Fruit fly (Drosophila melanogaster) whole organism, embryonic: Measurements from ENCODE around the gene GC.

Source experiments
- Antp ChIP-seq: fragments of 200-800 bp; sonication (Bioruptor generic); optimal IDR thresholded peaks from 3 replicates; lab custom pipeline; 2016; ENCODE audit warnings: missing biosample characterization, missing genetic modification characterization
- CG10147 ChIP-seq: fragments of 200-800 bp; sonication (Bioruptor generic); optimal IDR thresholded peaks from 2 replicates; lab custom pipeline; 2019; ENCODE audit warnings: missing biosample characterization, mild to moderate bottlenecking, missing genetic modification characterization, moderate library complexity
- CG10565 ChIP-seq: fragments of 200-800 bp; sonication (Bioruptor generic); optimal IDR thresholded peaks from 3 replicates; lab custom pipeline; 2016; ENCODE audit warnings: missing biosample characterization, mild to moderate bottlenecking, missing genetic modification characterization
- CG12155 ChIP-seq: fragments of 200-800 bp; sonication (Bioruptor generic); optimal IDR thresholded peaks from 3 replicates; lab custom pipeline; 2016; ENCODE audit warnings: missing biosample characterization, missing genetic modification characterization
- CG12219 ChIP-seq: fragments of 200-800 bp; sonication (Bioruptor generic); optimal IDR thresholded peaks from 3 replicates; lab custom pipeline; 2018; ENCODE audit warnings: missing biosample characterization, mild to moderate bottlenecking, missing genetic modification characterization
- CG12769 ChIP-seq: fragments of 200-800 bp; sonication (Bioruptor generic); optimal IDR thresholded peaks from 2 replicates; lab custom pipeline; 2019; ENCODE audit warnings: missing biosample characterization, mild to moderate bottlenecking, missing genetic modification characterization, moderate library complexity
- CG14965 ChIP-seq: fragments of 200-800 bp; sonication (Bioruptor generic); optimal IDR thresholded peaks from 2 replicates; lab custom pipeline; 2016; ENCODE audit warnings: missing biosample characterization, missing genetic modification characterization, borderline replicate concordance
- CG1647 ChIP-seq: fragments of 200-800 bp; sonication (Bioruptor generic); optimal IDR thresholded peaks from 3 replicates; lab custom pipeline; 2016; ENCODE audit warnings: missing biosample characterization, missing genetic modification characterization
- CG17186 ChIP-seq: fragments of 200-800 bp; sonication (Bioruptor generic); optimal IDR thresholded peaks from 3 replicates; lab custom pipeline; 2017; ENCODE audit warnings: missing biosample characterization, missing genetic modification reagents, missing genetic modification characterization
- CG17359 ChIP-seq: fragments of 200-800 bp; sonication (Bioruptor generic); optimal IDR thresholded peaks from 3 replicates; lab custom pipeline; 2018; ENCODE audit warnings: missing biosample characterization, mild to moderate bottlenecking, missing genetic modification characterization, moderate library complexity
- CG18011 ChIP-seq: fragments of 200-800 bp; sonication (Bioruptor generic); optimal IDR thresholded peaks from 2 replicates; lab custom pipeline; 2017; ENCODE audit warnings: missing biosample characterization, missing genetic modification characterization, mild to moderate bottlenecking, moderate library complexity, missing genotype
- CG33213 ChIP-seq: fragments of 200-800 bp; sonication (Bioruptor generic); optimal IDR thresholded peaks from 3 replicates; lab custom pipeline; 2016; ENCODE audit warnings: missing biosample characterization, missing genetic modification characterization
- CG34422 ChIP-seq: fragments of 200-800 bp; sonication (Bioruptor generic); IDR thresholded peaks from 3 replicates; pipeline ENCODE4 v1.3.6; 2022; ENCODE audit warnings: missing biosample characterization, missing genetic modification characterization
- CG5245 ChIP-seq: fragments of 200-800 bp; sonication (Bioruptor generic); optimal IDR thresholded peaks from 3 replicates; lab custom pipeline; 2016; ENCODE audit warnings: missing biosample characterization, missing genetic modification characterization
- CG8359 ChIP-seq: fragments of 200-800 bp; sonication (Bioruptor generic); optimal IDR thresholded peaks from 2 replicates; lab custom pipeline; 2017; ENCODE audit warnings: missing biosample characterization, mild to moderate bottlenecking, missing genetic modification characterization, borderline replicate concordance
- D19B ChIP-seq: fragments of 200-800 bp; sonication (Bioruptor generic); optimal IDR thresholded peaks from 2 replicates; lab custom pipeline; 2017; ENCODE audit warnings: missing biosample characterization, mild to moderate bottlenecking, missing genetic modification characterization
- Deaf1 ChIP-seq: fragments of 200-800 bp; optimal IDR thresholded peaks from 3 replicates; lab custom pipeline; 2019; ENCODE audit warnings: missing biosample characterization, mild to moderate bottlenecking, missing genetic modification characterization, moderate library complexity
- Fer1 ChIP-seq: fragments of 200-800 bp; sonication (Bioruptor generic); optimal IDR thresholded peaks from 2 replicates; lab custom pipeline; 2017; ENCODE audit warnings: missing biosample characterization, mild to moderate bottlenecking, missing genetic modification characterization
- GATAe ChIP-seq: fragments of 200-800 bp; sonication (Bioruptor generic); conservative IDR thresholded peaks from 2 replicates; pipeline ENCODE4 v1.3.6; 2022; ENCODE audit warnings: missing biosample characterization, missing genetic modification characterization
- H2.0 ChIP-seq: fragments of 200-800 bp; sonication (Bioruptor generic); IDR thresholded peaks from 2 replicates; pipeline ENCODE4 v1.3.6; 2022; ENCODE audit warnings: missing biosample characterization, missing genetic modification characterization
- HLHmδ ChIP-seq: fragments of 200-800 bp; sonication (Bioruptor generic); optimal IDR thresholded peaks from 2 replicates; lab custom pipeline; 2018; ENCODE audit warnings: missing biosample characterization, mild to moderate bottlenecking, missing genetic modification characterization, moderate library complexity
- HmgZ ChIP-seq: fragments of 200-800 bp; sonication (Bioruptor generic); optimal IDR thresholded peaks from 2 replicates; lab custom pipeline; 2018; ENCODE audit warnings: missing biosample characterization, mild to moderate bottlenecking, missing genetic modification characterization
- Hmr ChIP-seq: fragments of 200-800 bp; sonication (Bioruptor generic); optimal IDR thresholded peaks from 3 replicates; lab custom pipeline; 2017; ENCODE audit warnings: mild to moderate bottlenecking, missing biosample characterization, missing genetic modification reagents, missing genetic modification characterization
- Hmx ChIP-seq: fragments of 200-800 bp; sonication (Bioruptor generic); optimal IDR thresholded peaks from 2 replicates; lab custom pipeline; 2016; ENCODE audit warnings: missing biosample characterization, missing genetic modification characterization
- Hr51 ChIP-seq, 2 experiments: fragments of 200-800 bp; sonication (Bioruptor generic); optimal IDR thresholded peaks; 2 replicates in 1 of 2; 3 replicates in 1 of 2; lab custom pipeline; 2016 to 2018; ENCODE audit warnings: missing biosample characterization in 2 of 2, missing genetic modification characterization in 2 of 2, mild to moderate bottlenecking in 1 of 2, moderate library complexity in 1 of 2
- Med ChIP-seq: fragments of 200-800 bp; sonication (Bioruptor generic); peaks from one replicate; lab custom pipeline; 2016; ENCODE audit warnings: missing biosample characterization, missing genetic modification characterization, mild to moderate bottlenecking, inconsistent platforms, moderate library complexity
- NC2β ChIP-seq: fragments of 200-800 bp; sonication (Bioruptor generic); optimal IDR thresholded peaks from 2 replicates; lab custom pipeline; 2016; ENCODE audit warnings: missing biosample characterization, missing genetic modification characterization
- Opbp ChIP-seq: fragments of 200-800 bp; sonication (Bioruptor generic); IDR thresholded peaks from 3 replicates; pipeline ENCODE4 v1.3.6; 2022; ENCODE audit warnings: missing biosample characterization, missing genetic modification characterization; ENCODE audit not compliant: partially characterized antibody
- Side ChIP-seq: fragments of 200-800 bp; sonication (Bioruptor generic); optimal IDR thresholded peaks from 2 replicates; lab custom pipeline; 2016; ENCODE audit warnings: missing biosample characterization, missing genetic modification characterization
- Stat92E ChIP-seq, 3 experiments: fragments of >200 bp in 2 of 3; fragments of 200-800 bp in 1 of 3; sonication (Bioruptor generic) in 1 of 3; optimal IDR thresholded peaks; 2 replicates each; lab custom pipeline; 2017 to 2019; ENCODE audit warnings: missing biosample characterization in 3 of 3, missing genetic modification characterization in 3 of 3, mild to moderate bottlenecking in 1 of 3, moderate library complexity in 1 of 3
- ato ChIP-seq: fragments of 200-800 bp; sonication (Bioruptor generic); IDR thresholded peaks from 2 replicates; pipeline ENCODE4 v1.3.6; 2022; ENCODE audit warnings: missing biosample characterization, missing genetic modification characterization; ENCODE audit not compliant: partially characterized antibody
- bsh ChIP-seq, 2 experiments: fragments of 200-800 bp; sonication (Bioruptor generic); optimal IDR thresholded peaks; 2 replicates each; lab custom pipeline; 2017 to 2018; ENCODE audit warnings: mild to moderate bottlenecking in 2 of 2, missing biosample characterization in 2 of 2, missing genetic modification characterization in 2 of 2, moderate library complexity in 1 of 2
- crol ChIP-seq: fragments of 200-800 bp; sonication (Bioruptor generic); IDR thresholded peaks from 2 replicates; pipeline ENCODE4 v1.3.6; 2022; ENCODE audit warnings: missing biosample characterization, missing genetic modification characterization
- danr ChIP-seq: fragments of 200-800 bp; sonication (Bioruptor generic); IDR thresholded peaks from 2 replicates; pipeline ENCODE4 v1.3.6; 2022; ENCODE audit warnings: missing biosample characterization, missing genetic modification characterization
- h ChIP-seq: fragments of >200 bp; optimal IDR thresholded peaks from 2 replicates; lab custom pipeline; 2017
- her ChIP-seq: fragments of 200-800 bp; sonication (Bioruptor generic); optimal IDR thresholded peaks from 2 replicates; lab custom pipeline; 2016; ENCODE audit warnings: missing biosample characterization, missing genetic modification characterization
- insv ChIP-seq, 2 experiments: fragments of 200-800 bp; sonication (Bioruptor generic); optimal IDR thresholded peaks; 3 replicates each; lab custom pipeline; 2016 to 2018; ENCODE audit warnings: missing biosample characterization in 2 of 2, missing genetic modification characterization in 2 of 2
- inv ChIP-seq: fragments of 200-800 bp; sonication (Bioruptor generic); IDR thresholded peaks from 2 replicates; pipeline ENCODE4 v1.3.6; 2022; ENCODE audit warnings: missing biosample characterization, missing genetic modification characterization; ENCODE audit not compliant: partially characterized antibody
- kah ChIP-seq: fragments of 200-800 bp; sonication (Bioruptor generic); optimal IDR thresholded peaks from 2 replicates; lab custom pipeline; 2018; ENCODE audit warnings: missing biosample characterization, mild to moderate bottlenecking, missing genetic modification characterization
- mam ChIP-seq: fragments of 200-800 bp; sonication (Bioruptor generic); optimal IDR thresholded peaks from 3 replicates; lab custom pipeline; 2016; ENCODE audit warnings: missing biosample characterization, missing genetic modification characterization
- nom ChIP-seq: fragments of 200-800 bp; sonication (Bioruptor generic); optimal IDR thresholded peaks from 2 replicates; lab custom pipeline; 2017; ENCODE audit warnings: missing biosample characterization, missing genetic modification characterization, mild to moderate bottlenecking, moderate library complexity, missing genetic modification reagents
- pb ChIP-seq: fragments of 200-800 bp; sonication (Bioruptor generic); optimal IDR thresholded peaks from 3 replicates; lab custom pipeline; 2016; ENCODE audit warnings: missing biosample characterization, missing genetic modification characterization
- sob ChIP-seq: fragments of 200-800 bp; sonication (Bioruptor generic); IDR thresholded peaks from 2 replicates; pipeline ENCODE4 v1.3.6; 2022; ENCODE audit warnings: missing biosample characterization, missing genetic modification characterization
- tup ChIP-seq: fragments of 200-800 bp; sonication (Bioruptor generic); optimal IDR thresholded peaks from 2 replicates; lab custom pipeline; 2016; ENCODE audit warnings: missing biosample characterization, mild to moderate bottlenecking, missing genetic modification characterization, moderate library complexity
- vvl ChIP-seq: fragments of 200-800 bp; sonication (Bioruptor generic); IDR thresholded peaks from 2 replicates; pipeline ENCODE4 v1.3.6; 2022; ENCODE audit warnings: missing biosample characterization, missing genetic modification characterization
- wor ChIP-seq: fragments of 200-800 bp; sonication (Bioruptor generic); IDR thresholded peaks from 2 replicates; pipeline ENCODE4 v1.3.6; 2022; ENCODE audit warnings: missing biosample characterization, missing genetic modification characterization
- yki ChIP-seq: fragments of >200 bp; optimal IDR thresholded peaks from 3 replicates; lab custom pipeline; 2018
- z ChIP-seq: fragments of 200-800 bp; sonication (Bioruptor generic); IDR thresholded peaks from 3 replicates; pipeline ENCODE4 v1.3.6; 2022; ENCODE audit warnings: missing biosample characterization, missing genetic modification characterization

Gene GC

DNA sequence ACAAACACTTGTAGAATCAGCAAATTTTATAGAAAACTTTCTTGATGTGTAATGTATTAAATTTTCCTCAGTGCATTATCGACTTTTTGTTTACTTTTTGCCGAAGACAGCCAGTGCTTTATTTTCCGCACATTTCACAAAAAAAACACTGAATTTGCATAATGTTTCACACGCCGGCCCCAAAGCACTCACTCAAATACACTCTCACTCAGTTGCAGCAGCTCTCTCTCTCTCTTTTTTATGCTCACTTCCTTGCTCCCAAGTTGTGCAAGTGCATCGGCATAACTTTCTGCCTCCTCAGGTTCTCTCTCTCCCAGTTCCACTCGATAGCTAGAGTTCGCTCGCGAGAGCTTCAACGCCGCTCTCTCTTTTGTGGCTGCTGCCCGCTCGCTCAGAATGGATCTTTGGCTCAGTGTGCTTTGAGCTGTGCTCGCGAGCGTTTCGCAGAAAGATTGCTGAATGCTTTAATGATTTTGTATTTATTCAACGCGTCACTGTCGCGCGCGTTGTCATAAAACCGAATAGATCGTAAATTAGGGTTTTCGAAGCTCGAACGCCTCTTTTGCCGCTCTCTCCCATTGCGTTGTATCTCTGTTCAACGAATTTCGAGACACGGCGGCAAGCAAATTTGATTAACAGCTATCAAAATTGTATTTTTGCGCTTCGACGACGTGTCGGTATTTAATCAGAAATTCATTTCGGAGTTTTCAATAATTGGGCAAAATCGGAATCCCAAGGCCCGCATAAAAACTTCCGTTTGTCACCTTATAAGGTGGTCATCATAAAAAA lies 42.6 kb downstream of the GC start (continued):
- no peak for TF ChIP-seq D19B (GFP tag; lab: Kevin White, UChicago)
- 0 out of 3 replicates have a peak, but pooled peaks have one; percentile 42 for TF ChIP-seq CG34422 (GFP tag; lab: Robert Waterston, UW)
- no peak for TF ChIP-seq Hmx (GFP tag; lab: Kevin White, UChicago)
- peak; percentile 7 for TF ChIP-seq CG5245 (GFP tag; lab: Kevin White, UChicago)
- TF ChIP-seq her (GFP tag; lab: Kevin White, UChicago), result peak; percentile 68
- TF ChIP-seq Antp, result no peak
- TF ChIP-seq Opbp, result peak; percentile 55; the same call in 1 of the 3 replicates
- peak; percentile 99 for TF ChIP-seq yki (lab: Kevin White, UChicago)
- peak; percentile 24 for TF ChIP-seq Hmr
- TF ChIP-seq Stat92E (GFP tag; optimal IDR thresholded peaks at IDR 0.05; lab: Kevin White, UChicago), result peak in 1 of 3 experiments; percentile 61
- no peak for TF ChIP-seq CG18011 (GFP tag; lab: Kevin White, UChicago)
- TF ChIP-seq CG10565, result no peak
- TF ChIP-seq HLHmδ, result peak; percentile 73
- TF ChIP-seq z, result peak; percentile 99
- TF ChIP-seq CG12155 (GFP tag; lab: Kevin White, UChicago), result no peak
- no peak for TF ChIP-seq CG33213 (GFP tag; lab: Kevin White, UChicago)
- TF ChIP-seq pb (GFP tag; lab: Kevin White, UChicago), result peak; percentile 27
- no peak for TF ChIP-seq CG1647 (GFP tag; lab: Kevin White, UChicago)
- peak in 1 of 2 experiments; percentile 67 for TF ChIP-seq bsh (GFP tag; optimal IDR thresholded peaks at IDR 0.05; lab: Kevin White, UChicago)
- TF ChIP-seq CG12219 (GFP tag; lab: Kevin White, UChicago), result no peak
- TF ChIP-seq CG17186 (GFP tag; lab: Kevin White, UChicago), result no peak
- no peak for TF ChIP-seq HmgZ (tag; lab: Kevin White, UChicago)
- TF ChIP-seq Hr51 (GFP tag; optimal IDR thresholded peaks at IDR 0.05; lab: Kevin White, UChicago), result no peak
- TF ChIP-seq danr (GFP tag; lab: Robert Waterston, UW), result no peak
- TF ChIP-seq CG10147 (GFP tag; lab: Kevin White, UChicago), result no peak
- no peak for TF ChIP-seq GATAe (GFP tag; lab: Robert Waterston, UW)
- peak; percentile 30; the same call in 1 of the 2 replicates for TF ChIP-seq crol (GFP tag; lab: Robert Waterston, UW)
- TF ChIP-seq Med, result peak; percentile 81
- peak; percentile 44 for TF ChIP-seq Deaf1 (tag; lab: Kevin White, UChicago)
- no peak for TF ChIP-seq mam (GFP tag; lab: Kevin White, UChicago)
- TF ChIP-seq h, result no peak
- TF ChIP-seq inv (GFP tag; lab: Robert Waterston, UW), result peak; percentile 20; the same call in 1 of the 2 replicates
- no peak for TF ChIP-seq CG14965 (GFP tag; lab: Kevin White, UChicago)
- no peak for TF ChIP-seq NC2β (GFP tag; lab: Kevin White, UChicago)
- TF ChIP-seq Side (GFP tag; lab: Kevin White, UChicago), result peak; percentile 9
- TF ChIP-seq vvl (GFP tag; lab: Robert Waterston, UW), result peak; percentile 80
- no peak for TF ChIP-seq wor (GFP tag; lab: Robert Waterston, UW)
- peak; percentile 62; the same call in 1 of the 2 replicates for TF ChIP-seq ato (GFP tag; lab: Robert Waterston, UW)
- TF ChIP-seq Fer1, result peak; percentile 47
- TF ChIP-seq tup (GFP tag; lab: Kevin White, UChicago), result no peak
- no peak for TF ChIP-seq CG12769 (tag; lab: Kevin White, UChicago)
- TF ChIP-seq insv (GFP tag; optimal IDR thresholded peaks at IDR 0.05; lab: Kevin White, UChicago), result no peak
- TF ChIP-seq CG8359 (GFP tag; lab: Kevin White, UChicago), result peak; percentile 70
- TF ChIP-seq CG17359 (tag; lab: Kevin White, UChicago), result peak; percentile 14
- TF ChIP-seq H2.0 (GFP tag; lab: Robert Waterston, UW), result 0 out of 2 replicates have a peak, but pooled peaks have one; percentile 31
- peak; percentile 47; the same call in 1 of the 2 replicates for TF ChIP-seq sob (GFP tag; lab: Robert Waterston, UW)
- TF ChIP-seq nom (GFP tag; lab: Kevin White, UChicago), result peak; percentile 75
- TF ChIP-seq kah (GFP tag; lab: Kevin White, UChicago), result peak; percentile 33
